Worm (Caenorhabditis elegans): ENCODE data around the gene pod-1.

Gene pod-1

ce11 chrIII:13465918-13466592 lies 57.9 kb downstream of the pod-1 start, which contains the start of gene cdk-5 (continued):
- TF ChIP-seq jun-1 (tag; optimal IDR thresholded peaks at IDR 0.05): peak; percentile 84
- TF ChIP-seq nhr-67 (tag; optimal IDR thresholded peaks at IDR 0.05): no peak
- TF ChIP-seq tbx-2 (tag; optimal IDR thresholded peaks at IDR 0.05): peak; percentile 71
- no peak for TF ChIP-seq egl-5 (tag; optimal IDR thresholded peaks at IDR 0.05)
- no peak for TF ChIP-seq mdl-1 (tag; optimal IDR thresholded peaks at IDR 0.05)
- no peak for TF ChIP-seq nhr-76 (tag; optimal IDR thresholded peaks at IDR 0.05)
- peak; percentile 82 for TF ChIP-seq snpc-4 (tag; optimal IDR thresholded peaks at IDR 0.05)
- no peak for TF ChIP-seq nhr-11 (tag; optimal IDR thresholded peaks at IDR 0.05)
- TF ChIP-seq ztf-11 (tag; optimal IDR thresholded peaks at IDR 0.05): no peak
- TF ChIP-seq fkh-2 (tag; optimal IDR thresholded peaks at IDR 0.05): no peak
- no peak for TF ChIP-seq zag-1 (tag; optimal IDR thresholded peaks at IDR 0.05)
- no peak for TF ChIP-seq aly-2 (tag; optimal IDR thresholded peaks at IDR 0.05)
- TF ChIP-seq nhr-23 (tag; optimal IDR thresholded peaks at IDR 0.05): peak; percentile 95
- peak; percentile 95 for TF ChIP-seq ceh-28 (tag; optimal IDR thresholded peaks at IDR 0.05)
- TF ChIP-seq ama-1 (optimal IDR thresholded peaks at IDR 0.05): peak; percentile 74
- peak; percentile 90 for TF ChIP-seq nhr-43 (tag; optimal IDR thresholded peaks at IDR 0.05; ENCODE audit: poor library complexity, severe bottlenecking)
- TF ChIP-seq nhr-25 (tag; optimal IDR thresholded peaks at IDR 0.05): peak; percentile 91
- TF ChIP-seq nhr-28 (tag; optimal IDR thresholded peaks at IDR 0.05): no peak
